Fruit fly (Drosophila melanogaster) whole organism, embryonic: ENCODE data around the gene CG13843.
A peak's percentile ranks its signal among the peaks of the same experiment; 100 is the strongest.

ENCODE experiments used
- Abd-B ChIP-seq: fragments of 200-800 bp; sonication (Bioruptor generic); optimal IDR thresholded peaks from 2 replicates; lab custom pipeline; 2018; ENCODE audit warnings: missing biosample characterization, mild to moderate bottlenecking, missing genetic modification characterization, moderate library complexity
- Adf1 ChIP-seq: fragments of 200-800 bp; sonication (Bioruptor generic); IDR thresholded peaks from 2 replicates; pipeline ENCODE4 v1.3.6; 2022; ENCODE audit warnings: missing biosample characterization, missing genetic modification characterization
- Asciz ChIP-seq: fragments of 200-800 bp; sonication (Bioruptor generic); optimal IDR thresholded peaks from 2 replicates; lab custom pipeline; 2017; ENCODE audit warnings: missing biosample characterization, mild to moderate bottlenecking, missing genetic modification characterization, missing genetic modification reagents
- Atf3 ChIP-seq: fragments of 200-800 bp; sonication (Bioruptor generic); optimal IDR thresholded peaks from 3 replicates; lab custom pipeline; 2016; ENCODE audit warnings: missing biosample characterization, missing genetic modification characterization
- B-H2 ChIP-seq: fragments of 200-800 bp; sonication (Bioruptor generic); optimal IDR thresholded peaks from 2 replicates; lab custom pipeline; 2018; ENCODE audit warnings: missing biosample characterization, mild to moderate bottlenecking, missing genetic modification characterization
- Bdp1 ChIP-seq: fragments of 200-800 bp; sonication (Bioruptor generic); optimal IDR thresholded peaks from 3 replicates; lab custom pipeline; 2016; ENCODE audit warnings: missing biosample characterization, missing genetic modification characterization
- CG1024 ChIP-seq: fragments of 200-800 bp; sonication (Bioruptor generic); IDR thresholded peaks from 2 replicates; pipeline ENCODE4 v1.3.6; 2022; ENCODE audit warnings: missing biosample characterization, missing genetic modification characterization
- CG12942 ChIP-seq: fragments of 200-800 bp; sonication (Bioruptor generic); optimal IDR thresholded peaks from 3 replicates; lab custom pipeline; 2016; ENCODE audit warnings: missing biosample characterization, missing genetic modification characterization
- CG15011 ChIP-seq: fragments of 200-800 bp; sonication (Bioruptor generic); optimal IDR thresholded peaks from 3 replicates; lab custom pipeline; 2018; ENCODE audit warnings: missing biosample characterization, mild to moderate bottlenecking, missing genetic modification characterization
- CG15696 ChIP-seq: fragments of 200-800 bp; sonication (Bioruptor generic); optimal IDR thresholded peaks from 2 replicates; lab custom pipeline; 2019; ENCODE audit warnings: missing biosample characterization, mild to moderate bottlenecking, missing genetic modification characterization, moderate library complexity
- CG16815 ChIP-seq: fragments of 200-800 bp; sonication (Bioruptor generic); optimal IDR thresholded peaks from 3 replicates; lab custom pipeline; 2017; ENCODE audit warnings: missing biosample characterization, mild to moderate bottlenecking, missing genetic modification characterization
- CG2202 ChIP-seq: fragments of 200-800 bp; sonication (Bioruptor generic); optimal IDR thresholded peaks from 2 replicates; lab custom pipeline; 2018; ENCODE audit warnings: missing biosample characterization, mild to moderate bottlenecking, missing genetic modification characterization
- CG30403 ChIP-seq: fragments of 200-800 bp; sonication (Bioruptor generic); optimal IDR thresholded peaks from 3 replicates; lab custom pipeline; 2016; ENCODE audit warnings: missing biosample characterization, missing genetic modification characterization
- CG3065 ChIP-seq: fragments of 200-800 bp; sonication (Bioruptor generic); optimal IDR thresholded peaks from 2 replicates; lab custom pipeline; 2016; ENCODE audit warnings: missing biosample characterization, missing genetic modification characterization
- CG31365 ChIP-seq: fragments of 200-800 bp; sonication (Bioruptor generic); optimal IDR thresholded peaks from 2 replicates; lab custom pipeline; 2018; ENCODE audit warnings: missing biosample characterization, mild to moderate bottlenecking, missing genetic modification characterization
- CG31441 ChIP-seq: fragments of 200-800 bp; sonication (Bioruptor generic); IDR thresholded peaks from 2 replicates; pipeline ENCODE4 v1.3.6; 2022; ENCODE audit warnings: missing biosample characterization, missing genetic modification characterization
- CG3407 ChIP-seq: fragments of 200-800 bp; sonication (Bioruptor generic); optimal IDR thresholded peaks from 2 replicates; lab custom pipeline; 2018; ENCODE audit warnings: missing biosample characterization, mild to moderate bottlenecking, missing genetic modification characterization
- CG34422 ChIP-seq: fragments of 200-800 bp; sonication (Bioruptor generic); IDR thresholded peaks from 3 replicates; pipeline ENCODE4 v1.3.6; 2022; ENCODE audit warnings: missing biosample characterization, missing genetic modification characterization
- CG4854 ChIP-seq: fragments of 200-800 bp; sonication (Bioruptor generic); optimal IDR thresholded peaks from 2 replicates; lab custom pipeline; 2016; ENCODE audit warnings: missing biosample characterization, missing genetic modification characterization, inconsistent platforms
- CG7745 ChIP-seq: fragments of 200-800 bp; sonication (Bioruptor generic); optimal IDR thresholded peaks from 2 replicates; lab custom pipeline; 2018; ENCODE audit warnings: missing biosample characterization, mild to moderate bottlenecking, missing genetic modification characterization, moderate library complexity
- CG8924 ChIP-seq: fragments of 200-800 bp; optimal IDR thresholded peaks from 3 replicates; lab custom pipeline; 2019; ENCODE audit warnings: missing biosample characterization, mild to moderate bottlenecking, missing genetic modification characterization, moderate library complexity
- CHES-1-like ChIP-seq: fragments of 200-800 bp; sonication (Bioruptor generic); optimal IDR thresholded peaks from 2 replicates; lab custom pipeline; 2016; ENCODE audit warnings: missing biosample characterization, missing genetic modification characterization
- Dad ChIP-seq: fragments of 200-800 bp; sonication (Bioruptor generic); optimal IDR thresholded peaks from 3 replicates; lab custom pipeline; 2016; ENCODE audit warnings: missing biosample characterization, missing genetic modification characterization
- HLH3B ChIP-seq: fragments of 200-800 bp; sonication (Bioruptor generic); IDR thresholded peaks from 2 replicates; pipeline ENCODE4 v1.3.6; 2022; ENCODE audit warnings: missing biosample characterization, missing genetic modification characterization
- Hand ChIP-seq: fragments of 200-800 bp; sonication (Bioruptor generic); optimal IDR thresholded peaks from 2 replicates; lab custom pipeline; 2017; ENCODE audit warnings: mild to moderate bottlenecking, missing biosample characterization, missing genetic modification reagents, missing genetic modification characterization
- HmgZ ChIP-seq: fragments of 200-800 bp; sonication (Bioruptor generic); optimal IDR thresholded peaks from 2 replicates; lab custom pipeline; 2018; ENCODE audit warnings: missing biosample characterization, mild to moderate bottlenecking, missing genetic modification characterization
- Hsf ChIP-seq: fragments of 200-800 bp; sonication (Bioruptor generic); optimal IDR thresholded peaks from 3 replicates; lab custom pipeline; 2016; ENCODE audit warnings: missing biosample characterization, missing genetic modification characterization
- Jarid2 ChIP-seq: fragments of 200-800 bp; sonication (Bioruptor generic); optimal IDR thresholded peaks from 3 replicates; lab custom pipeline; 2017; ENCODE audit warnings: mild to moderate bottlenecking, missing biosample characterization, missing genetic modification reagents, missing genetic modification characterization
- Lpt ChIP-seq: fragments of >200 bp; optimal IDR thresholded peaks from 2 replicates; lab custom pipeline; 2018; ENCODE audit warnings: missing biosample characterization, missing genetic modification characterization
- MESR4 ChIP-seq: fragments of 200-800 bp; sonication (Bioruptor generic); optimal IDR thresholded peaks from 2 replicates; lab custom pipeline; 2018; ENCODE audit warnings: missing biosample characterization, mild to moderate bottlenecking, missing genetic modification characterization, moderate library complexity
- Med ChIP-seq: fragments of 200-800 bp; sonication (Bioruptor generic); peaks from one replicate; lab custom pipeline; 2016; ENCODE audit warnings: missing biosample characterization, missing genetic modification characterization, mild to moderate bottlenecking, inconsistent platforms, moderate library complexity
- Opbp ChIP-seq: fragments of 200-800 bp; sonication (Bioruptor generic); IDR thresholded peaks from 3 replicates; pipeline ENCODE4 v1.3.6; 2022; ENCODE audit warnings: missing biosample characterization, missing genetic modification characterization; ENCODE audit not compliant: partially characterized antibody
- Sry-δ ChIP-seq: fragments of 200-800 bp; sonication (Bioruptor generic); optimal IDR thresholded peaks from 2 replicates; lab custom pipeline; 2016; ENCODE audit warnings: missing biosample characterization, missing genetic modification characterization
- Usf ChIP-seq: fragments of 200-800 bp; sonication (Bioruptor generic); optimal IDR thresholded peaks from 2 replicates; lab custom pipeline; 2017; ENCODE audit warnings: missing genotype, missing biosample characterization, missing genetic modification characterization
- ab ChIP-seq: fragments of 200-800 bp; sonication (Bioruptor generic); optimal IDR thresholded peaks from 2 replicates; lab custom pipeline; 2016; ENCODE audit warnings: missing biosample characterization, missing genetic modification characterization
- bigmax ChIP-seq: fragments of 200-800 bp; sonication (Bioruptor generic); optimal IDR thresholded peaks from 2 replicates; lab custom pipeline; 2018; ENCODE audit warnings: missing biosample characterization, mild to moderate bottlenecking, missing genetic modification characterization
- cas ChIP-seq: fragments of 200-800 bp; sonication (Bioruptor generic); IDR thresholded peaks from 2 replicates; pipeline ENCODE4 v1.3.6; 2022; ENCODE audit warnings: missing biosample characterization, missing genetic modification characterization
- cwo ChIP-seq: fragments of 200-800 bp; sonication (Bioruptor generic); optimal IDR thresholded peaks from 3 replicates; lab custom pipeline; 2017; ENCODE audit warnings: missing biosample characterization, missing genetic modification characterization, mild to moderate bottlenecking, moderate library complexity, missing genetic modification reagents
- dmrt11E ChIP-seq: fragments of 200-800 bp; sonication (Bioruptor generic); optimal IDR thresholded peaks from 3 replicates; lab custom pipeline; 2018; ENCODE audit warnings: missing biosample characterization, mild to moderate bottlenecking, missing genetic modification characterization, moderate library complexity
- fd102C ChIP-seq: fragments of 200-800 bp; sonication (Bioruptor generic); optimal IDR thresholded peaks from 2 replicates; lab custom pipeline; 2018; ENCODE audit warnings: missing biosample characterization, mild to moderate bottlenecking, missing genetic modification characterization, moderate library complexity
- gce ChIP-seq: fragments of 200-800 bp; sonication (Bioruptor generic); IDR thresholded peaks from 3 replicates; pipeline ENCODE4 v1.3.6; 2022; ENCODE audit warnings: missing biosample characterization, missing genetic modification characterization
- gem ChIP-seq: fragments of 200-800 bp; sonication (Bioruptor generic); optimal IDR thresholded peaks from 2 replicates; lab custom pipeline; 2019; ENCODE audit warnings: missing biosample characterization, mild to moderate bottlenecking, missing genetic modification characterization, moderate library complexity
- gt ChIP-seq: fragments of 200-800 bp; sonication (Bioruptor generic); IDR thresholded peaks from 2 replicates; pipeline ENCODE4 v1.3.6; 2022; ENCODE audit warnings: missing biosample characterization, missing genetic modification characterization
- lmd ChIP-seq: fragments of 200-800 bp; sonication (Bioruptor generic); IDR thresholded peaks from 2 replicates; pipeline ENCODE4 v1.3.6; 2022; ENCODE audit warnings: missing biosample characterization, missing genetic modification characterization
- mam ChIP-seq: fragments of 200-800 bp; sonication (Bioruptor generic); optimal IDR thresholded peaks from 3 replicates; lab custom pipeline; 2016; ENCODE audit warnings: missing biosample characterization, missing genetic modification characterization
- mld ChIP-seq: fragments of 200-800 bp; sonication (Bioruptor generic); IDR thresholded peaks from 3 replicates; pipeline ENCODE4 v1.3.6; 2022; ENCODE audit warnings: missing biosample characterization, missing genetic modification characterization; ENCODE audit not compliant: partially characterized antibody
- nmo ChIP-seq: fragments of 200-800 bp; sonication (Bioruptor generic); optimal IDR thresholded peaks from 2 replicates; lab custom pipeline; 2018; ENCODE audit warnings: missing biosample characterization, mild to moderate bottlenecking, missing genetic modification characterization, moderate library complexity
- rib ChIP-seq: fragments of 200-800 bp; sonication (Bioruptor generic); IDR thresholded peaks from 2 replicates; pipeline ENCODE4 v1.3.6; 2022; ENCODE audit warnings: missing biosample characterization, missing genetic modification characterization
- sqz ChIP-seq: fragments of 200-800 bp; sonication (Bioruptor generic); optimal IDR thresholded peaks from 3 replicates; lab custom pipeline; 2018; ENCODE audit warnings: missing biosample characterization, mild to moderate bottlenecking, missing genetic modification characterization
- vfl ChIP-seq: fragments of 200-800 bp; sonication (Bioruptor generic); optimal IDR thresholded peaks from 2 replicates; lab custom pipeline; 2016; ENCODE audit warnings: missing biosample characterization, missing genetic modification characterization
- zen2 ChIP-seq: fragments of 200-800 bp; sonication (Bioruptor generic); IDR thresholded peaks from 3 replicates; pipeline ENCODE4 v1.3.6; 2022; ENCODE audit warnings: missing biosample characterization, missing genetic modification characterization; ENCODE audit not compliant: partially characterized antibody
- zf30C ChIP-seq: fragments of 200-800 bp; sonication (Bioruptor generic); optimal IDR thresholded peaks from 3 replicates; lab custom pipeline; 2018; ENCODE audit warnings: missing biosample characterization, mild to moderate bottlenecking, missing genetic modification characterization

CG13843 gene

DNA sequence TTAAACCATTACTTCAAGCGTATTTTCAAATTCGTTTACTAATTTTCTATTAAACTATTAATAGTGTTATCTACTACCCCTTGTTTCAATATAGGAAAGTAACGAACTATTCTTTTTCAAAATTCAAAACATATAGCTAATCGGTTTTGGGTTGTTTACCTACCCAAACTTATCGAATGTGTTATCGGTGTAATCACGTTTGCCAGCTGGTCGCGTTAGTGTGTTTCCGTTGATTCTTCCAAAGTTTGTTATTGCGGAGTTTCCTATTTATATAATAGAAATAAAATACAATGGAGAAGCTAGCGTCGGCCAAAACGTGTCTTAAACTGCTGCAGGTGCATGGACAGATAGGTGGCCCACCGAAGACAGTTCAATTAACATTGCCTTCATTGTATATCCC lies 9.0 kb downstream of the CG13843 start, which contains the start of gene mRpL45 (continued):
- TF ChIP-seq CG3407 (GFP tag; lab: Kevin White, UChicago) (no peak), Opbp (GFP tag; lab: Robert Waterston, UW) (peak; percentile 36; the same call in 2 of the 3 replicates), lmd (GFP tag; lab: Robert Waterston, UW) (no peak), Atf3 (GFP tag; lab: Kevin White, UChicago) (no peak), sqz (GFP tag; lab: Kevin White, UChicago) (no peak), CG3065 (GFP tag; lab: Kevin White, UChicago) (no peak), Usf (no peak), MESR4 (GFP tag; lab: Kevin White, UChicago) (peak; percentile 53), CG12942 (GFP tag; lab: Kevin White, UChicago) (no peak), CG31365 (no peak), CG34422 (GFP tag; lab: Robert Waterston, UW) (no peak; the same call in 2 of the 3 replicates), cas (no peak), fd102C (GFP tag; lab: Kevin White, UChicago) (no peak), CG15011 (GFP tag; lab: Kevin White, UChicago) (no peak), Lpt (GFP tag; lab: Kevin White, UChicago) (no peak), Med (GFP tag; lab: Kevin White, UChicago) (no peak), gce (GFP tag; lab: Robert Waterston, UW) (no peak), CG1024 (GFP tag; lab: Robert Waterston, UW) (no peak), dmrt11E (tag; lab: Kevin White, UChicago) (no peak), Asciz (GFP tag; lab: Kevin White, UChicago) (no peak), vfl (no peak), cwo (no peak), CG15696 (no peak), Bdp1 (no peak), zen2 (GFP tag; lab: Robert Waterston, UW) (0 out of 3 replicates have a peak, but pooled peaks have one; percentile 37), gem (no peak), bigmax (peak; percentile 9)

DNA sequence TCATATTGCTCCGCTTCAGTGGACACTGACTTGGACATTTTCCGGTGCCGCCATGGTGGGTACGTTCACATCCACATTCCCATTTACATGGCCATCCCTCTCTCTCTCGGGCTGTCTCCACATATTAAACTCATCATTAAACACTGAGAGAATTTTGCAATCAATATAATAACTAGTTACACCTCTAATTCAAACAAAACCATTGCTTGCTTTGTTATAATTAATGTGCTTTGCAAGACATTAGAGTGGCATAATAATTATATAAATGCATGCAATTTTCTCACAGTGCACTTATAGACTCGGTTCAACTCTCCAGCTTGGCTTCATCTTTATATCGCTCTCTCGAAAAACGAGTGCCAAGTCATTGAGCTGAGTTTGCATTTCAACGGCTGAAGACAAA lies 15.5 kb downstream of the CG13843 start:
- TF ChIP-seq CG1024 (GFP tag; lab: Robert Waterston, UW), result peak; percentile 69
- TF ChIP-seq Sry-δ, result peak; percentile 1
- TF ChIP-seq ab (GFP tag; lab: Kevin White, UChicago), result no peak
- TF ChIP-seq CHES-1-like (GFP tag; lab: Kevin White, UChicago), result no peak
- TF ChIP-seq nmo (GFP tag; lab: Kevin White, UChicago), result peak; percentile 61
- no peak for TF ChIP-seq B-H2 (GFP tag; lab: Kevin White, UChicago)
- no peak for TF ChIP-seq Adf1
- no peak for TF ChIP-seq CG2202 (tag; lab: Kevin White, UChicago)
- TF ChIP-seq Dad (GFP tag; lab: Kevin White, UChicago), result peak; percentile 10
- TF ChIP-seq gem, result no peak
- 0 out of 2 replicates have a peak, but pooled peaks have one; percentile 11 for TF ChIP-seq gt (GFP tag; lab: Robert Waterston, UW)
- TF ChIP-seq CG30403 (GFP tag; lab: Kevin White, UChicago), result peak; percentile 76
- TF ChIP-seq Hand (GFP tag; lab: Kevin White, UChicago), result no peak
- peak; percentile 71 for TF ChIP-seq CG8924 (tag; lab: Kevin White, UChicago)
- TF ChIP-seq CG31441 (GFP tag; lab: Robert Waterston, UW), result no peak; the same call in none of the 2 replicates
- peak; percentile 7 for TF ChIP-seq zf30C (GFP tag; lab: Kevin White, UChicago)
- TF ChIP-seq CG7745, result no peak
- peak; percentile 16 for TF ChIP-seq CG4854 (GFP tag; lab: Kevin White, UChicago)
- peak; percentile 72 for TF ChIP-seq Hsf (GFP tag; lab: Kevin White, UChicago)
- no peak for TF ChIP-seq rib
- TF ChIP-seq HLH3B (GFP tag; lab: Robert Waterston, UW), result peak; percentile 82
- TF ChIP-seq mam (GFP tag; lab: Kevin White, UChicago), result peak; percentile 56
- TF ChIP-seq mld (GFP tag; lab: Robert Waterston, UW), result no peak
- TF ChIP-seq Jarid2 (GFP tag; lab: Kevin White, UChicago), result no peak
- TF ChIP-seq HmgZ, result peak; percentile 21
- no peak for TF ChIP-seq CG16815 (GFP tag; lab: Kevin White, UChicago)
- TF ChIP-seq Abd-B (GFP tag; lab: Kevin White, UChicago), result no peak
